Worm (Caenorhabditis elegans): ENCODE data around the gene C25E10.10.

DNA sequence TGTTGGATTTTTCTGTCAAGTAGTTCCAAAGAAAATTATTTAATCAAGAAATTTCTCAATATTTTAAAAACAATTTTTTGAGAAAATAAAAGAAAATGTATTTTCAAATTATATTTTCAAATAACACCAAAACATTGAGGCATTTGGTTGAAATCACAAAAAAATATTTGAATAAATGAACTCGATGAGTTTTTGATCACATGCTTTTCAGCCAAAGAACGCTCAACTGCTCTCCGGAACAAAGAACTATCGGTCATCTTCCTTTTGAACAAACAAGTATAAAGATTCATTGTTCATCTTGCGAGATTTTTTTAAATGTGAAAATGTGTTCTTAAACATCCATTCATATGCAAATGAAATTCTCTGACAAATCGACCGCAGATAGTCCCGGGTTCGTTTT, 38.8 kb upstream of the C25E10.10 start:
- TF ChIP-seq nhr-237 (tag; optimal IDR thresholded peaks at IDR 0.05): no peak
- no peak for TF ChIP-seq unc-62 (GFP tag; optimal IDR thresholded peaks at IDR 0.05)
- no peak for TF ChIP-seq nhr-28 (tag; optimal IDR thresholded peaks at IDR 0.05)
- no peak for TF ChIP-seq tbx-8 (GFP tag; optimal IDR thresholded peaks at IDR 0.05)
- TF ChIP-seq M03D4.4 (tag; optimal IDR thresholded peaks at IDR 0.05): no peak
- no peak for TF ChIP-seq nhr-12 (tag; optimal IDR thresholded peaks at IDR 0.05)
- TF ChIP-seq mab-5 (tag; optimal IDR thresholded peaks at IDR 0.05): no peak
- TF ChIP-seq snpc-4 (tag; optimal IDR thresholded peaks at IDR 0.05): no peak

All from whole organism, mixed stage, embryonic.